Fruit fly (Drosophila melanogaster) whole organism, embryonic: Measurements from ENCODE around the gene Argk1.
A peak's percentile ranks its signal among the peaks of the same experiment; 100 is the strongest.

Experiments
- Bteb2 ChIP-seq: fragments of 200-800 bp; sonication (Bioruptor generic); optimal IDR thresholded peaks from 2 replicates; lab custom pipeline; 2016; ENCODE audit warnings: missing biosample characterization, missing genetic modification characterization
- CG10209 ChIP-seq: fragments of 200-800 bp; sonication (Bioruptor generic); optimal IDR thresholded peaks from 3 replicates; lab custom pipeline; 2017; ENCODE audit warnings: missing biosample characterization, mild to moderate bottlenecking, missing genetic modification characterization, missing genetic modification reagents
- CG11456 ChIP-seq: fragments of 200-800 bp; sonication (Bioruptor generic); IDR thresholded peaks from 3 replicates; pipeline ENCODE4 v1.3.6; 2022; ENCODE audit warnings: missing biosample characterization, missing genetic modification characterization
- CG12942 ChIP-seq: fragments of 200-800 bp; sonication (Bioruptor generic); optimal IDR thresholded peaks from 3 replicates; lab custom pipeline; 2016; ENCODE audit warnings: missing biosample characterization, missing genetic modification characterization
- CG13123 ChIP-seq: fragments of 200-800 bp; sonication (Bioruptor generic); optimal IDR thresholded peaks from 2 replicates; lab custom pipeline; 2016; ENCODE audit warnings: missing biosample characterization, missing genetic modification characterization
- CG13424 ChIP-seq: fragments of 200-800 bp; sonication (Bioruptor generic); optimal IDR thresholded peaks from 2 replicates; lab custom pipeline; 2019; ENCODE audit warnings: missing biosample characterization, mild to moderate bottlenecking, missing genetic modification characterization, moderate library complexity
- CG13624 ChIP-seq: fragments of 200-800 bp; sonication (Bioruptor generic); optimal IDR thresholded peaks from 2 replicates; lab custom pipeline; 2016; ENCODE audit warnings: missing biosample characterization, missing genetic modification characterization
- CG13775 ChIP-seq: fragments of 200-800 bp; sonication (Bioruptor generic); optimal IDR thresholded peaks from 3 replicates; lab custom pipeline; 2017; ENCODE audit warnings: missing biosample characterization, mild to moderate bottlenecking, missing genetic modification characterization
- CG1529 ChIP-seq: fragments of 200-800 bp; sonication (Bioruptor generic); optimal IDR thresholded peaks from 3 replicates; lab custom pipeline; 2018; ENCODE audit warnings: missing biosample characterization, missing genetic modification characterization
- CG16863 ChIP-seq: fragments of 200-800 bp; sonication (Bioruptor generic); optimal IDR thresholded peaks from 3 replicates; lab custom pipeline; 2016; ENCODE audit warnings: missing biosample characterization, missing genetic modification characterization
- CG17361 ChIP-seq: fragments of 200-800 bp; sonication (Bioruptor generic); IDR thresholded peaks from 3 replicates; pipeline ENCODE4 v1.3.6; 2022; ENCODE audit warnings: missing biosample characterization, missing genetic modification characterization
- CG1832 ChIP-seq: fragments of 200-800 bp; sonication (Bioruptor generic); optimal IDR thresholded peaks from 2 replicates; lab custom pipeline; 2017; ENCODE audit warnings: missing biosample characterization, mild to moderate bottlenecking, missing genetic modification characterization, inconsistent platforms
- CG3065 ChIP-seq: fragments of 200-800 bp; sonication (Bioruptor generic); optimal IDR thresholded peaks from 2 replicates; lab custom pipeline; 2016; ENCODE audit warnings: missing biosample characterization, missing genetic modification characterization
- CG32532 ChIP-seq: fragments of 200-800 bp; sonication (Bioruptor generic); IDR thresholded peaks from 2 replicates; pipeline ENCODE4 v1.3.6; 2022; ENCODE audit warnings: missing biosample characterization, missing genetic modification characterization
- CG32772 ChIP-seq: fragments of 200-800 bp; sonication (Bioruptor generic); IDR thresholded peaks from 2 replicates; pipeline ENCODE4 v1.3.6; 2022; ENCODE audit warnings: missing biosample characterization, missing genetic modification characterization
- CG3726 ChIP-seq: fragments of 200-800 bp; sonication (Bioruptor generic); IDR thresholded peaks from 3 replicates; pipeline ENCODE4, ENCODE4 v1.3.6; 2022; ENCODE audit warnings: missing biosample characterization, missing genetic modification characterization
- CG3995 ChIP-seq: fragments of 200-800 bp; sonication (Bioruptor generic); optimal IDR thresholded peaks from 3 replicates; lab custom pipeline; 2016; ENCODE audit warnings: missing biosample characterization, missing genetic modification characterization
- CG4328 ChIP-seq: fragments of 200-800 bp; sonication (Bioruptor generic); optimal IDR thresholded peaks from 3 replicates; lab custom pipeline; 2017; ENCODE audit warnings: missing biosample characterization, missing genetic modification reagents, missing genetic modification characterization
- CG7372 ChIP-seq: fragments of 200-800 bp; sonication (Bioruptor generic); IDR thresholded peaks from 2 replicates; pipeline ENCODE4 v1.3.6; 2022; ENCODE audit warnings: missing biosample characterization, missing genetic modification characterization
- CG7839 ChIP-seq: fragments of 200-800 bp; sonication (Bioruptor generic); optimal IDR thresholded peaks from 3 replicates; lab custom pipeline; 2018; ENCODE audit warnings: missing biosample characterization, mild to moderate bottlenecking, missing genetic modification characterization, moderate library complexity
- CG8478 ChIP-seq: fragments of >200 bp; optimal IDR thresholded peaks from 2 replicates; lab custom pipeline; 2018
- E2f2 ChIP-seq: fragments of 200-800 bp; sonication (Bioruptor generic); IDR thresholded peaks from 2 replicates; pipeline ENCODE4 v1.3.6; 2022; ENCODE audit warnings: missing biosample characterization, missing genetic modification characterization
- Fer2 ChIP-seq: fragments of 200-800 bp; sonication (Bioruptor generic); optimal IDR thresholded peaks from 2 replicates; lab custom pipeline; 2018; ENCODE audit warnings: missing biosample characterization, mild to moderate bottlenecking, missing genetic modification characterization, moderate library complexity
- HLHmδ ChIP-seq: fragments of 200-800 bp; sonication (Bioruptor generic); optimal IDR thresholded peaks from 2 replicates; lab custom pipeline; 2018; ENCODE audit warnings: missing biosample characterization, mild to moderate bottlenecking, missing genetic modification characterization, moderate library complexity
- MBD-R2 ChIP-seq: fragments of 200-800 bp; sonication (Bioruptor generic); IDR thresholded peaks from 2 replicates; pipeline ENCODE4 v1.3.6; 2022; ENCODE audit warnings: missing biosample characterization, missing genetic modification characterization
- Mad ChIP-seq: fragments of 200-800 bp; sonication (Bioruptor generic); optimal IDR thresholded peaks from 2 replicates; lab custom pipeline; 2016; ENCODE audit warnings: missing biosample characterization, missing genetic modification characterization
- Neu2 ChIP-seq: fragments of 200-800 bp; sonication (Bioruptor generic); optimal IDR thresholded peaks from 3 replicates; lab custom pipeline; 2016; ENCODE audit warnings: missing biosample characterization, missing genetic modification characterization, borderline replicate concordance
- Nf-YB ChIP-seq: fragments of 200-800 bp; sonication (Bioruptor generic); optimal IDR thresholded peaks from 3 replicates; lab custom pipeline; 2019; ENCODE audit warnings: missing biosample characterization, mild to moderate bottlenecking, missing genetic modification characterization, moderate library complexity
- Ravus ChIP-seq: fragments of 200-800 bp; sonication (Bioruptor generic); IDR thresholded peaks from 2 replicates; pipeline ENCODE4 v1.3.6; 2022; ENCODE audit warnings: missing biosample characterization, missing genetic modification characterization
- Taf1 ChIP-seq: fragments of 200-800 bp; sonication (Bioruptor generic); IDR thresholded peaks from 2 replicates; pipeline ENCODE4 v1.3.6; 2022; ENCODE audit warnings: missing biosample characterization, missing genetic modification characterization
- Vsx1 ChIP-seq: fragments of 200-800 bp; sonication (Bioruptor generic); optimal IDR thresholded peaks from 2 replicates; lab custom pipeline; 2017; ENCODE audit warnings: missing biosample characterization, mild to moderate bottlenecking, missing genetic modification characterization, missing genetic modification reagents
- bbx ChIP-seq: fragments of 200-800 bp; sonication (Bioruptor generic); IDR thresholded peaks from 2 replicates; pipeline ENCODE4 v1.3.6; 2022; ENCODE audit warnings: missing biosample characterization, missing genetic modification characterization; ENCODE audit not compliant: partially characterized antibody
- cas ChIP-seq: fragments of 200-800 bp; sonication (Bioruptor generic); IDR thresholded peaks from 2 replicates; pipeline ENCODE4 v1.3.6; 2022; ENCODE audit warnings: missing biosample characterization, missing genetic modification characterization
- crc ChIP-seq: fragments of 200-800 bp; sonication (Bioruptor generic); optimal IDR thresholded peaks from 2 replicates; lab custom pipeline; 2016; ENCODE audit warnings: missing biosample characterization, missing genetic modification characterization
- croc ChIP-seq: fragments of 200-800 bp; sonication (Bioruptor generic); conservative IDR thresholded peaks from 3 replicates; pipeline ENCODE4 v1.3.6; 2022; ENCODE audit warnings: missing biosample characterization, missing genetic modification characterization
- dimm ChIP-seq: fragments of 200-800 bp; sonication (Bioruptor generic); IDR thresholded peaks from 2 replicates; pipeline ENCODE4 v1.3.6; 2022; ENCODE audit warnings: missing biosample characterization, missing genetic modification characterization
- disco-r ChIP-seq: fragments of 200-800 bp; sonication (Bioruptor generic); optimal IDR thresholded peaks from 2 replicates; lab custom pipeline; 2016; ENCODE audit warnings: missing biosample characterization, missing genetic modification characterization
- dmrt11E ChIP-seq: fragments of 200-800 bp; sonication (Bioruptor generic); optimal IDR thresholded peaks from 3 replicates; lab custom pipeline; 2018; ENCODE audit warnings: missing biosample characterization, mild to moderate bottlenecking, missing genetic modification characterization, moderate library complexity
- en ChIP-seq: fragments of 200-800 bp; sonication (Bioruptor generic); optimal IDR thresholded peaks from 2 replicates; lab custom pipeline; 2016; ENCODE audit warnings: missing biosample characterization, missing genetic modification characterization
- esg ChIP-seq: fragments of 200-800 bp; sonication (Bioruptor generic); conservative IDR thresholded peaks from 2 replicates; pipeline ENCODE4 v1.3.6; 2022; ENCODE audit warnings: missing biosample characterization, missing genetic modification characterization
- fd102C ChIP-seq: fragments of 200-800 bp; sonication (Bioruptor generic); optimal IDR thresholded peaks from 2 replicates; lab custom pipeline; 2018; ENCODE audit warnings: missing biosample characterization, mild to moderate bottlenecking, missing genetic modification characterization, moderate library complexity
- fd3F ChIP-seq: fragments of 200-800 bp; sonication (Bioruptor generic); optimal IDR thresholded peaks from 2 replicates; lab custom pipeline; 2018; ENCODE audit warnings: missing biosample characterization, mild to moderate bottlenecking, missing genetic modification characterization, moderate library complexity
- fu2 ChIP-seq: fragments of 200-800 bp; sonication (Bioruptor generic); optimal IDR thresholded peaks from 2 replicates; lab custom pipeline; 2016; ENCODE audit warnings: missing biosample characterization, missing genetic modification characterization
- gcm ChIP-seq: fragments of 200-800 bp; sonication (Bioruptor generic); optimal IDR thresholded peaks from 2 replicates; lab custom pipeline; 2019; ENCODE audit warnings: missing biosample characterization, mild to moderate bottlenecking, missing genetic modification characterization, moderate library complexity
- gsb-n ChIP-seq: fragments of 200-800 bp; sonication (Bioruptor generic); optimal IDR thresholded peaks from 3 replicates; lab custom pipeline; 2018; ENCODE audit warnings: missing biosample characterization, mild to moderate bottlenecking, missing genetic modification characterization
- insv ChIP-seq, 2 experiments: fragments of 200-800 bp; sonication (Bioruptor generic); optimal IDR thresholded peaks; 3 replicates each; lab custom pipeline; 2016 to 2018; ENCODE audit warnings: missing biosample characterization in 2 of 2, missing genetic modification characterization in 2 of 2
- mam ChIP-seq: fragments of 200-800 bp; sonication (Bioruptor generic); optimal IDR thresholded peaks from 3 replicates; lab custom pipeline; 2016; ENCODE audit warnings: missing biosample characterization, missing genetic modification characterization
- pum ChIP-seq: fragments of 200-800 bp; sonication (Bioruptor generic); optimal IDR thresholded peaks from 2 replicates; lab custom pipeline; 2016; ENCODE audit warnings: missing biosample characterization, missing genetic modification characterization
- sqz ChIP-seq: fragments of 200-800 bp; sonication (Bioruptor generic); optimal IDR thresholded peaks from 3 replicates; lab custom pipeline; 2018; ENCODE audit warnings: missing biosample characterization, mild to moderate bottlenecking, missing genetic modification characterization
- sr ChIP-seq: fragments of 200-800 bp; sonication (Bioruptor generic); IDR thresholded peaks from 3 replicates; pipeline ENCODE4 v1.3.6; 2022; ENCODE audit warnings: missing biosample characterization, missing genetic modification characterization
- tll ChIP-seq, 2 experiments: fragments of 200-800 bp in 1 of 2; fragments of >200 bp in 1 of 2; sonication (Bioruptor generic) in 1 of 2; optimal IDR thresholded peaks; 2 replicates each; lab custom pipeline; 2017 to 2019; ENCODE audit warnings: missing biosample characterization in 2 of 2, missing genetic modification characterization in 2 of 2, mild to moderate bottlenecking in 1 of 2, moderate library complexity in 1 of 2

Gene Argk1

dm6 chr3L:9025680-9026079 lies 40.1 kb downstream of the Argk1 start (continued):
- peak; percentile 86 for TF ChIP-seq CG11456
- peak; percentile 71 for TF ChIP-seq crc (GFP tag; lab: Kevin White, UChicago)
- peak; percentile 44 for TF ChIP-seq CG4328 (GFP tag; lab: Kevin White, UChicago)
- TF ChIP-seq CG3995 (GFP tag; lab: Kevin White, UChicago), result peak; percentile 12
- TF ChIP-seq dimm, result peak; percentile 58
- peak; percentile 84 for TF ChIP-seq CG17361 (GFP tag; lab: Robert Waterston, UW)
- TF ChIP-seq fd102C, result peak; percentile 61
- TF ChIP-seq disco-r (GFP tag; lab: Kevin White, UChicago), result peak; percentile 29
- TF ChIP-seq CG13123, result peak; percentile 74
- TF ChIP-seq Taf1 (GFP tag; lab: Robert Waterston, UW), result peak; percentile 72
- TF ChIP-seq gcm (GFP tag; lab: Kevin White, UChicago), result peak; percentile 73
- TF ChIP-seq Bteb2 (GFP tag; lab: Kevin White, UChicago), result peak; percentile 75
- TF ChIP-seq sqz (GFP tag; lab: Kevin White, UChicago), result peak; percentile 80
- TF ChIP-seq CG8478 (lab: Kevin White, UChicago), result no peak
- peak; percentile 77 for TF ChIP-seq CG16863 (GFP tag; lab: Kevin White, UChicago)
- peak; percentile 64 for TF ChIP-seq fd3F (GFP tag; lab: Kevin White, UChicago)
- peak; percentile 89 for TF ChIP-seq CG13424 (tag; lab: Kevin White, UChicago)
- peak; percentile 79 for TF ChIP-seq CG13624 (GFP tag; lab: Kevin White, UChicago)
- peak; percentile 51 for TF ChIP-seq fu2
- peak; percentile 86 for TF ChIP-seq dmrt11E (tag; lab: Kevin White, UChicago)
- TF ChIP-seq Vsx1 (GFP tag; lab: Kevin White, UChicago), result peak; percentile 81
- TF ChIP-seq croc, result peak; percentile 86
- no peak for TF ChIP-seq HLHmδ
- no peak for TF ChIP-seq Neu2 (GFP tag; lab: Kevin White, UChicago)
- no peak for TF ChIP-seq CG3065 (GFP tag; lab: Kevin White, UChicago)
- TF ChIP-seq tll (GFP tag; optimal IDR thresholded peaks at IDR 0.05; lab: Kevin White, UChicago), result no peak
- TF ChIP-seq CG1832 (GFP tag; lab: Kevin White, UChicago), result no peak
- peak; percentile 79 for TF ChIP-seq pum
- peak; percentile 81 for TF ChIP-seq mam (GFP tag; lab: Kevin White, UChicago)
- peak; percentile 76 for TF ChIP-seq Ravus (GFP tag; lab: Robert Waterston, UW)
- peak; percentile 83 for TF ChIP-seq gsb-n (tag; lab: Kevin White, UChicago)
- peak; percentile 45 for TF ChIP-seq Fer2 (tag; lab: Kevin White, UChicago)
- TF ChIP-seq MBD-R2 (GFP tag; lab: Robert Waterston, UW), result peak; percentile 62
- TF ChIP-seq E2f2 (GFP tag; lab: Robert Waterston, UW), result peak; percentile 71
- peak; percentile 77 for TF ChIP-seq CG10209 (GFP tag; lab: Kevin White, UChicago)
- peak; percentile 72 for TF ChIP-seq Mad (GFP tag; lab: Kevin White, UChicago)
- peak; percentile 90 for TF ChIP-seq CG32772
- peak; percentile 65 for TF ChIP-seq CG13775 (GFP tag; lab: Kevin White, UChicago)
- TF ChIP-seq insv (GFP tag; optimal IDR thresholded peaks at IDR 0.05; lab: Kevin White, UChicago), result no peak
- TF ChIP-seq CG1529 (GFP tag; lab: Kevin White, UChicago), result peak; percentile 74
- TF ChIP-seq bbx (GFP tag; lab: Robert Waterston, UW), result no peak
- peak; percentile 86 for TF ChIP-seq CG3726 (GFP tag; lab: Robert Waterston, UW)
- peak; percentile 65; the same call in 2 of the 3 replicates for TF ChIP-seq sr (GFP tag; lab: Robert Waterston, UW)
- peak; percentile 93 for TF ChIP-seq CG7839 (tag; lab: Kevin White, UChicago)
- TF ChIP-seq en (GFP tag; lab: Kevin White, UChicago), result peak; percentile 61
- TF ChIP-seq cas (GFP tag; lab: Robert Waterston, UW), result peak; percentile 72; the same call in 1 of the 2 replicates
- TF ChIP-seq CG12942 (GFP tag; lab: Kevin White, UChicago), result peak; percentile 72
- TF ChIP-seq esg (GFP tag; lab: Robert Waterston, UW), result peak; percentile 91
- TF ChIP-seq CG32532, result peak; percentile 90
- TF ChIP-seq Nf-YB (GFP tag; lab: Kevin White, UChicago), result peak; percentile 53
- TF ChIP-seq CG7372, result peak; percentile 87
